Fruit fly (Drosophila melanogaster) whole organism, embryonic: ENCODE measurements around the gene CG5235.

Experiments
- Ada2b ChIP-seq: fragments of 200-800 bp; sonication (Bioruptor generic); IDR thresholded peaks from 2 replicates; pipeline ENCODE4 v1.3.6; 2022; ENCODE audit warnings: missing biosample characterization, missing genetic modification characterization
- CG10274 ChIP-seq: fragments of 200-800 bp; sonication (Bioruptor generic); optimal IDR thresholded peaks from 3 replicates; lab custom pipeline; 2017; ENCODE audit warnings: missing biosample characterization, mild to moderate bottlenecking, missing genetic modification characterization
- CG12236 ChIP-seq: fragments of 200-800 bp; sonication (Bioruptor generic); optimal IDR thresholded peaks from 2 replicates; lab custom pipeline; 2016; ENCODE audit warnings: missing biosample characterization, missing genetic modification characterization
- CG13123 ChIP-seq: fragments of 200-800 bp; sonication (Bioruptor generic); optimal IDR thresholded peaks from 2 replicates; lab custom pipeline; 2016; ENCODE audit warnings: missing biosample characterization, missing genetic modification characterization
- CG14014 ChIP-seq: fragments of 200-800 bp; sonication (Bioruptor generic); IDR thresholded peaks from 2 replicates; pipeline ENCODE4 v1.3.6; 2022; ENCODE audit warnings: missing biosample characterization, missing genetic modification characterization
- CG14441 ChIP-seq: fragments of 200-800 bp; sonication (Bioruptor generic); IDR thresholded peaks from 2 replicates; pipeline ENCODE4 v1.3.6; 2022; ENCODE audit warnings: missing biosample characterization, missing genetic modification characterization
- CG15514 ChIP-seq: fragments of 200-800 bp; sonication (Bioruptor generic); optimal IDR thresholded peaks from 3 replicates; lab custom pipeline; 2017; ENCODE audit warnings: missing biosample characterization, missing genetic modification characterization, mild to moderate bottlenecking, moderate library complexity, missing genetic modification reagents
- CG17912 ChIP-seq: fragments of 200-800 bp; sonication (Bioruptor generic); optimal IDR thresholded peaks from 2 replicates; lab custom pipeline; 2018; ENCODE audit warnings: missing biosample characterization, mild to moderate bottlenecking, missing genetic modification characterization
- CG18599 ChIP-seq: fragments of 200-800 bp; sonication (Bioruptor generic); optimal IDR thresholded peaks from 3 replicates; lab custom pipeline; 2017; ENCODE audit warnings: missing biosample characterization, missing genetic modification characterization, mild to moderate bottlenecking, moderate library complexity, missing genetic modification reagents
- CG2129 ChIP-seq: fragments of 200-800 bp; sonication (Bioruptor generic); IDR thresholded peaks from 2 replicates; pipeline ENCODE4 v1.3.6; 2022; ENCODE audit warnings: missing biosample characterization, missing genetic modification characterization; ENCODE audit not compliant: partially characterized antibody
- CG2712 ChIP-seq: fragments of 200-800 bp; optimal IDR thresholded peaks from 3 replicates; lab custom pipeline; 2019; ENCODE audit warnings: missing biosample characterization, mild to moderate bottlenecking, missing genetic modification characterization, moderate library complexity
- CG3065 ChIP-seq: fragments of 200-800 bp; sonication (Bioruptor generic); optimal IDR thresholded peaks from 2 replicates; lab custom pipeline; 2016; ENCODE audit warnings: missing biosample characterization, missing genetic modification characterization
- CG32772 ChIP-seq: fragments of 200-800 bp; sonication (Bioruptor generic); IDR thresholded peaks from 2 replicates; pipeline ENCODE4 v1.3.6; 2022; ENCODE audit warnings: missing biosample characterization, missing genetic modification characterization
- CG34376 ChIP-seq: fragments of 200-800 bp; sonication (Bioruptor generic); optimal IDR thresholded peaks from 2 replicates; lab custom pipeline; 2018; ENCODE audit warnings: missing biosample characterization, mild to moderate bottlenecking, missing genetic modification characterization
- CG4328 ChIP-seq: fragments of 200-800 bp; sonication (Bioruptor generic); optimal IDR thresholded peaks from 3 replicates; lab custom pipeline; 2017; ENCODE audit warnings: missing biosample characterization, missing genetic modification reagents, missing genetic modification characterization
- CG4424 ChIP-seq: fragments of 200-800 bp; sonication (Bioruptor generic); optimal IDR thresholded peaks from 3 replicates; lab custom pipeline; 2016; ENCODE audit warnings: missing biosample characterization, missing genetic modification characterization
- CG5245 ChIP-seq: fragments of 200-800 bp; sonication (Bioruptor generic); optimal IDR thresholded peaks from 3 replicates; lab custom pipeline; 2016; ENCODE audit warnings: missing biosample characterization, missing genetic modification characterization
- CG7271 ChIP-seq: fragments of 200-800 bp; sonication (Bioruptor generic); optimal IDR thresholded peaks from 2 replicates; lab custom pipeline; 2018; ENCODE audit warnings: missing biosample characterization, mild to moderate bottlenecking, missing genetic modification characterization, moderate library complexity
- CG7963 ChIP-seq: fragments of 200-800 bp; sonication (Bioruptor generic); IDR thresholded peaks from 3 replicates; pipeline ENCODE4 v1.3.6; 2022; ENCODE audit warnings: missing biosample characterization, missing genetic modification characterization; ENCODE audit not compliant: partially characterized antibody
- CrebB ChIP-seq: fragments of 200-800 bp; sonication (Bioruptor generic); optimal IDR thresholded peaks from 3 replicates; lab custom pipeline; 2018; ENCODE audit warnings: missing biosample characterization, mild to moderate bottlenecking, missing genetic modification characterization
- Elba2 ChIP-seq: fragments of 200-800 bp; sonication (Bioruptor generic); optimal IDR thresholded peaks from 3 replicates; lab custom pipeline; 2016; ENCODE audit warnings: missing biosample characterization, missing genetic modification characterization
- Gug ChIP-seq: fragments of 200-800 bp; sonication (Bioruptor generic); IDR thresholded peaks from 4 replicates; pipeline ENCODE4 v1.3.6; 2022; ENCODE audit warnings: missing biosample characterization, missing genetic modification characterization
- Hr39 ChIP-seq: fragments of >200 bp; optimal IDR thresholded peaks from 2 replicates; lab custom pipeline; 2017
- Jarid2 ChIP-seq: fragments of 200-800 bp; sonication (Bioruptor generic); optimal IDR thresholded peaks from 3 replicates; lab custom pipeline; 2017; ENCODE audit warnings: mild to moderate bottlenecking, missing biosample characterization, missing genetic modification reagents, missing genetic modification characterization
- MTF-1 ChIP-seq: fragments of 200-800 bp; sonication (Bioruptor generic); optimal IDR thresholded peaks from 2 replicates; lab custom pipeline; 2018; ENCODE audit warnings: missing biosample characterization, mild to moderate bottlenecking, missing genetic modification characterization, borderline replicate concordance
- NC2α ChIP-seq: fragments of 200-800 bp; sonication (Bioruptor generic); optimal IDR thresholded peaks from 2 replicates; lab custom pipeline; 2016; ENCODE audit warnings: missing biosample characterization, missing genetic modification characterization
- Opbp ChIP-seq: fragments of 200-800 bp; sonication (Bioruptor generic); IDR thresholded peaks from 3 replicates; pipeline ENCODE4 v1.3.6; 2022; ENCODE audit warnings: missing biosample characterization, missing genetic modification characterization; ENCODE audit not compliant: partially characterized antibody
- PHDP ChIP-seq: fragments of 200-800 bp; sonication (Bioruptor generic); optimal IDR thresholded peaks from 3 replicates; lab custom pipeline; 2018; ENCODE audit warnings: missing biosample characterization, mild to moderate bottlenecking, missing genetic modification characterization, moderate library complexity
- Ptx1 ChIP-seq: fragments of 200-800 bp; sonication (Bioruptor generic); IDR thresholded peaks from 2 replicates; pipeline ENCODE4 v1.3.6; 2022; ENCODE audit warnings: missing biosample characterization, missing genetic modification characterization
- Trl ChIP-seq, 3 experiments: fragments of >200 bp in 2 of 3; fragments of 200-800 bp in 1 of 3; sonication (Bioruptor generic) in 1 of 3; optimal IDR thresholded peaks; 2 replicates in 1 of 3; 3 replicates in 2 of 3; lab custom pipeline; 2016 to 2017; ENCODE audit warnings: missing biosample characterization in 1 of 3, missing genetic modification characterization in 1 of 3
- Xrp1 ChIP-seq: fragments of 200-800 bp; sonication (Bioruptor generic); IDR thresholded peaks from 2 replicates; pipeline ENCODE4 v1.3.6; 2022; ENCODE audit warnings: missing biosample characterization, missing genetic modification characterization
- bab2 ChIP-seq: fragments of 200-800 bp; sonication (Bioruptor generic); optimal IDR thresholded peaks from 2 replicates; lab custom pipeline; 2016; ENCODE audit warnings: missing biosample characterization, missing genetic modification characterization
- cas ChIP-seq: fragments of 200-800 bp; sonication (Bioruptor generic); IDR thresholded peaks from 2 replicates; pipeline ENCODE4 v1.3.6; 2022; ENCODE audit warnings: missing biosample characterization, missing genetic modification characterization
- dysf ChIP-seq: fragments of 200-800 bp; sonication (Bioruptor generic); IDR thresholded peaks from 3 replicates; pipeline ENCODE4 v1.3.6; 2022; ENCODE audit warnings: missing biosample characterization, missing genetic modification characterization
- exex ChIP-seq: fragments of 200-800 bp; sonication (Bioruptor generic); optimal IDR thresholded peaks from 4 replicates; lab custom pipeline; 2018; ENCODE audit warnings: missing biosample characterization, mild to moderate bottlenecking, missing genetic modification characterization, moderate library complexity
- fd3F ChIP-seq: fragments of 200-800 bp; sonication (Bioruptor generic); optimal IDR thresholded peaks from 2 replicates; lab custom pipeline; 2018; ENCODE audit warnings: missing biosample characterization, mild to moderate bottlenecking, missing genetic modification characterization, moderate library complexity
- fd64A ChIP-seq: fragments of 200-800 bp; sonication (Bioruptor generic); optimal IDR thresholded peaks from 3 replicates; lab custom pipeline; 2018; ENCODE audit warnings: missing biosample characterization, mild to moderate bottlenecking, missing genetic modification characterization
- gce ChIP-seq: fragments of 200-800 bp; sonication (Bioruptor generic); IDR thresholded peaks from 3 replicates; pipeline ENCODE4 v1.3.6; 2022; ENCODE audit warnings: missing biosample characterization, missing genetic modification characterization
- gcm2 ChIP-seq: fragments of 200-800 bp; sonication (Bioruptor generic); optimal IDR thresholded peaks from 2 replicates; lab custom pipeline; 2016; ENCODE audit warnings: missing biosample characterization, missing genetic modification characterization
- gfzf ChIP-seq: fragments of 200-800 bp; sonication (Bioruptor generic); optimal IDR thresholded peaks from 2 replicates; lab custom pipeline; 2016; ENCODE audit warnings: missing biosample characterization, mild to moderate bottlenecking, missing genetic modification characterization, moderate library complexity
- her ChIP-seq: fragments of 200-800 bp; sonication (Bioruptor generic); optimal IDR thresholded peaks from 2 replicates; lab custom pipeline; 2016; ENCODE audit warnings: missing biosample characterization, missing genetic modification characterization
- ind ChIP-seq: fragments of 200-800 bp; sonication (Bioruptor generic); optimal IDR thresholded peaks from 3 replicates; lab custom pipeline; 2016; ENCODE audit warnings: missing biosample characterization, missing genetic modification characterization
- jumu ChIP-seq: fragments of 200-800 bp; sonication (Bioruptor generic); optimal IDR thresholded peaks from 3 replicates; lab custom pipeline; 2016; ENCODE audit warnings: missing biosample characterization, missing genetic modification characterization
- nom ChIP-seq: fragments of 200-800 bp; sonication (Bioruptor generic); optimal IDR thresholded peaks from 2 replicates; lab custom pipeline; 2017; ENCODE audit warnings: missing biosample characterization, missing genetic modification characterization, mild to moderate bottlenecking, moderate library complexity, missing genetic modification reagents
- org-1 ChIP-seq: fragments of 200-800 bp; sonication (Bioruptor generic); optimal IDR thresholded peaks from 2 replicates; lab custom pipeline; 2017; ENCODE audit warnings: missing biosample characterization, missing genetic modification characterization
- otp ChIP-seq: fragments of 200-800 bp; sonication (Bioruptor generic); IDR thresholded peaks from 3 replicates; pipeline ENCODE4, ENCODE4 v1.3.6; 2022; ENCODE audit warnings: missing biosample characterization, missing genetic modification characterization
- pros ChIP-seq: fragments of 200-800 bp; sonication (Bioruptor generic); optimal IDR thresholded peaks from 3 replicates; lab custom pipeline; 2019; ENCODE audit warnings: missing biosample characterization, mild to moderate bottlenecking, missing genetic modification characterization, moderate library complexity
- ranshi ChIP-seq: fragments of 200-800 bp; sonication (Bioruptor generic); IDR thresholded peaks from 2 replicates; pipeline ENCODE4 v1.3.6; 2022; ENCODE audit warnings: missing biosample characterization, missing genetic modification characterization
- sisA ChIP-seq: fragments of 200-800 bp; sonication (Bioruptor generic); IDR thresholded peaks from 2 replicates; pipeline ENCODE4 v1.3.6; 2022; ENCODE audit warnings: missing biosample characterization, missing genetic modification characterization
- ssp ChIP-seq: fragments of 200-800 bp; sonication (Bioruptor generic); IDR thresholded peaks from 2 replicates; pipeline ENCODE4 v1.3.6; 2022; ENCODE audit warnings: missing biosample characterization, missing genetic modification characterization
- tgo ChIP-seq: fragments of 200-800 bp; sonication (Bioruptor generic); IDR thresholded peaks from 3 replicates; pipeline ENCODE4 v1.3.6; 2022; ENCODE audit warnings: missing biosample characterization, missing genetic modification characterization

CG5235 gene

DNA sequence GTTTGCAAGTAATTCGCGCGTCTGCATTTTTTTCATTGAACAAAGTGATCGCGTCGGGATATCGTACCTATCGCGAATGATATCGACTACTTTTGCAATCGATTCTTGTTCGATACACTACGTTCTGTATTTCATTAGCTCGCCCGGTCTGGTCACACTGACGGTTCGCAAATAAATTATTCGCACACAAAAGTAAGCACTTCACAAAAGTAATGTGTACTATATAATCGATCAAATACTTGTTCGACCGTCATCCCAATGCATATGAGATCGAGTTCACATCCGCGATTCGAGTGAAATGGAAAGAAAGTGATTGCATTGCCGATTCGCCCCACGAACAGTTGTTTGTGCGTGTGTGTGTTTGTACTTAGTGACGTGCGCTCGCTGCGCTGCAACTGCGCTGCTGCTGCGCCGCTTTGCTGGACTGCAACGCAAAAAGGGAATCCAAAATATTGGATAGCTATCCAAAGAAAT, at the start of gene CG5235, which contains the start of gene ClC-c (continued):
- no peak for TF ChIP-seq CG17912 (GFP tag; lab: Kevin White, UChicago)
- no peak for TF ChIP-seq Ptx1 (GFP tag; lab: Robert Waterston, UW)
- TF ChIP-seq gfzf: peak; percentile 88
- TF ChIP-seq CG4328 (GFP tag; lab: Kevin White, UChicago): no peak
- TF ChIP-seq Opbp (GFP tag; lab: Robert Waterston, UW): peak; percentile 77
- TF ChIP-seq CG15514: peak; percentile 43
- TF ChIP-seq PHDP: no peak
- no peak for TF ChIP-seq tgo (GFP tag; lab: Robert Waterston, UW)
- TF ChIP-seq CG3065 (GFP tag; lab: Kevin White, UChicago): no peak
- no peak for TF ChIP-seq otp (GFP tag; lab: Robert Waterston, UW)
- peak; percentile 86 for TF ChIP-seq CG7963 (GFP tag; lab: Robert Waterston, UW)
- no peak for TF ChIP-seq gcm2 (GFP tag; lab: Kevin White, UChicago)
- TF ChIP-seq org-1 (GFP tag; lab: Kevin White, UChicago): no peak
- no peak for TF ChIP-seq CG2712 (tag; lab: Kevin White, UChicago)
- TF ChIP-seq cas (GFP tag; lab: Robert Waterston, UW): no peak
- TF ChIP-seq NC2α (GFP tag; lab: Kevin White, UChicago): no peak
- TF ChIP-seq her (GFP tag; lab: Kevin White, UChicago): peak; percentile 16
- no peak for TF ChIP-seq CG7271 (tag; lab: Kevin White, UChicago)
- TF ChIP-seq Hr39 (lab: Kevin White, UChicago): no peak
- no peak for TF ChIP-seq ind (GFP tag; lab: Kevin White, UChicago)
- TF ChIP-seq CG13123 (GFP tag; lab: Kevin White, UChicago): no peak
- no peak for TF ChIP-seq Ada2b (GFP tag; lab: Robert Waterston, UW)
- no peak for TF ChIP-seq pros (GFP tag; lab: Kevin White, UChicago)
- TF ChIP-seq MTF-1 (GFP tag; lab: Kevin White, UChicago): no peak
- TF ChIP-seq CG2129 (GFP tag; lab: Robert Waterston, UW): no peak
- no peak for TF ChIP-seq ranshi
- TF ChIP-seq nom (GFP tag; lab: Kevin White, UChicago): no peak
- no peak for TF ChIP-seq fd64A (GFP tag; lab: Kevin White, UChicago)
- TF ChIP-seq Trl (optimal IDR thresholded peaks at IDR 0.05; lab: Kevin White, UChicago): no peak
- no peak for TF ChIP-seq Trl (GFP tag; optimal IDR thresholded peaks at IDR 0.05; lab: Kevin White, UChicago)
- no peak for TF ChIP-seq exex
- TF ChIP-seq fd3F (GFP tag; lab: Kevin White, UChicago): no peak
- no peak for TF ChIP-seq sisA (GFP tag; lab: Robert Waterston, UW)
- peak; percentile 45 for TF ChIP-seq CG34376 (GFP tag; lab: Kevin White, UChicago)
- no peak for TF ChIP-seq CG14014 (GFP tag; lab: Robert Waterston, UW)
- no peak for TF ChIP-seq CG4424 (GFP tag; lab: Kevin White, UChicago)
- no peak for TF ChIP-seq bab2 (GFP tag; lab: Kevin White, UChicago)
- no peak for TF ChIP-seq Xrp1 (GFP tag; lab: Robert Waterston, UW)
- no peak for TF ChIP-seq CG14441 (GFP tag; lab: Robert Waterston, UW)
- TF ChIP-seq jumu (GFP tag; lab: Kevin White, UChicago): no peak
- no peak for TF ChIP-seq dysf (GFP tag; lab: Robert Waterston, UW)
- TF ChIP-seq CrebB (tag; lab: Kevin White, UChicago): no peak
- no peak for TF ChIP-seq Gug (GFP tag; lab: Robert Waterston, UW)
- no peak for TF ChIP-seq ssp (GFP tag; lab: Robert Waterston, UW)
- no peak for TF ChIP-seq CG12236 (GFP tag; lab: Kevin White, UChicago)
- TF ChIP-seq Jarid2 (GFP tag; lab: Kevin White, UChicago): no peak
- no peak for TF ChIP-seq gce
- no peak for TF ChIP-seq Elba2
- TF ChIP-seq CG5245 (GFP tag; lab: Kevin White, UChicago): no peak
- no peak for TF ChIP-seq CG18599 (GFP tag; lab: Kevin White, UChicago)
- no peak for TF ChIP-seq CG32772 (GFP tag; lab: Robert Waterston, UW)
- TF ChIP-seq CG10274 (GFP tag; lab: Kevin White, UChicago): no peak
